Fruit fly (Drosophila melanogaster) whole organism, embryonic: ENCODE measurements around the gene CG31548.

Experiments used
- ftz-f1 ChIP-seq: fragments of 200-800 bp; sonication (Bioruptor generic); optimal IDR thresholded peaks from 2 replicates; lab custom pipeline; 2016; ENCODE audit warnings: missing biosample characterization, missing genetic modification characterization
- row ChIP-seq: fragments of 200-800 bp; sonication (Bioruptor generic); IDR thresholded peaks from 3 replicates; pipeline ENCODE4 v1.3.6; 2022; ENCODE audit warnings: missing biosample characterization, missing genetic modification characterization

- TF ChIP-seq ftz-f1 (GFP tag; lab: Kevin White, UChicago) (no peak), row (GFP tag; lab: Robert Waterston, UW) (no peak)
These were observed 34.6 kb upstream of the CG31548 start for dm6 chr3R:5671265-5671663.
